Fruit fly (Drosophila melanogaster): ENCODE measurements around the gene pbl.

The pbl gene

DNA sequence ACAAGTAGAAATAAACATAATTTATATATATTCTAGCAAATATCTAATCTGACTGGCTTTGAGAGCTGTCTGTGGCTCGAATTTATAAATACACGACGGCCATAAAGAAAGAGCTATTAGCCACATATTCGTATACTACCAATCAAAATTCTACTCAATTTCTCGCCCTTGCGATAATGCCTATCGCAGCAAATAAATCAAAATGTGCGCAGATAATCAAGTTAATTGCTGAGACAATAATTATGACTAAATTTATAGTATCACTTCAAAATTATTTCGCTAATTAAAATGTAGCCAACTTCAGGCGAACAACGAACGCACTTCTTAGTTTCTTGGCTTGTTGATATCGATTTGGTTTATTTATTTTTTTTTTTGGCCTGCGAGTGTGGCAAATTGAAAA lies 40.1 kb upstream of the pbl start:
- TF ChIP-seq tai (GFP tag; optimal IDR thresholded peaks at IDR 0.05) (no peak), Sp1 (GFP tag; optimal IDR thresholded peaks at IDR 0.05) (peak; percentile 26), CG32264 (GFP tag; optimal IDR thresholded peaks at IDR 0.05) (no peak), GATAd (GFP tag; optimal IDR thresholded peaks at IDR 0.05) (no peak), br (GFP tag; optimal IDR thresholded peaks at IDR 0.05) (no peak), HLH106 (tag; optimal IDR thresholded peaks at IDR 0.05) (no peak), h (GFP tag; optimal IDR thresholded peaks at IDR 0.05) (peak; percentile 52), Vsx2 (GFP tag; optimal IDR thresholded peaks at IDR 0.05; ENCODE audit: partially characterized antibody) (peak; percentile 57), CG9705 (GFP tag; optimal IDR thresholded peaks at IDR 0.05) (no peak), Mio (GFP tag; optimal IDR thresholded peaks at IDR 0.05) (no peak), brk (GFP tag; optimal IDR thresholded peaks at IDR 0.05) (no peak), CrebA (GFP tag; optimal IDR thresholded peaks at IDR 0.05; ENCODE audit: borderline replicate concordance) (peak; percentile 69), dsf (GFP tag; optimal IDR thresholded peaks at IDR 0.05; ENCODE audit: borderline replicate concordance) (no peak), Hr78 (GFP tag; optimal IDR thresholded peaks at IDR 0.05) (no peak), Rel (GFP tag; optimal IDR thresholded peaks at IDR 0.05) (peak; percentile 24), Rel (tag; optimal IDR thresholded peaks at IDR 0.05) (no peak)

DNA sequence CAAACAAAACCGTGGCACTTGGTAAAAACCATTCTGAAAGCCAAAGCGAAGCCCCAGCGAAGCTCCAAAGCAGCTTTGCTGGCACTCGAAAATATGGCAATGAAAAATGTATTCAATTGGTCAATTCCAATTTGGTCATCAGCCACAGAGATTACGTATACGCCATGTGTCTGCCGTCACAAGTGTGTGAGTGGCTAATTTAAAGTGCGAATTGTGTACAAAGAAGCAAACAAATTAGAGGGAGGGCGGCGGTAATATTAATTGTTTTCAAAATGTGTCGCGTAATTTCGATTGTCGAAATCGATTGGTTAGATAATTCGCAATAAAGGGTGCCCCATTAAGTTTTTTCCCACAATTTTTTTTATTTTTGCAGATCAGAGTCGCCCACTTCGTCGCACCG lies 38.0 kb upstream of the pbl start:
- TF ChIP-seq Vsx2 (GFP tag; optimal IDR thresholded peaks at IDR 0.05; ENCODE audit: partially characterized antibody) = peak; percentile 81
- TF ChIP-seq woc (GFP tag; optimal IDR thresholded peaks at IDR 0.05) = no peak

DNA sequence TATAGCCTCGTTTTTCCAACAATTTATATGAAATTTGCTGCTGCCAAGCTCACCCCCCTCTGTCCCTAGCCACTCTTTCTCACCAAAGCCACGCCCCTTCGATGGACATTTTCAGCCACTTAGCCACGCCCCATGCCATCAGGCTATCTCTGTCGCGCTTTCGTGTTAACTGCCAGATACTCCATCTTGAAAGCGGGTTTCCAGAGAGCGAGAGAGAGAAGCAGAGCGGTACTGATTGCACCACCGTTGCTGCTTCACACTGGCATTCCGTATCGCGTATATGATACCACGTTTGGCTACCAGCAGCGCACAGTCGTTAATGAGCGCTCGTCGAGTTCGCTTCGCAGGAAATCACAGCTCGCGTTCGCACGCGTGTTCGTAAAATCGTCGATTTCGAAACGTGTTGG lies 36.1 kb upstream of the pbl start, which contains the start of gene exex:
Gene exex, plus strand, starts transcription at position 307 of the 407 bp plus-strand sequence.
- no peak for TF ChIP-seq br (GFP tag; optimal IDR thresholded peaks at IDR 0.05)
- TF ChIP-seq dsf (GFP tag; optimal IDR thresholded peaks at IDR 0.05; ENCODE audit: borderline replicate concordance) = no peak
- peak; percentile 53 for TF ChIP-seq Vsx2 (GFP tag; optimal IDR thresholded peaks at IDR 0.05; ENCODE audit: partially characterized antibody)
- TF ChIP-seq sage (GFP tag; optimal IDR thresholded peaks at IDR 0.05) = no peak
- no peak for TF ChIP-seq jim (GFP tag; optimal IDR thresholded peaks at IDR 0.05)
- TF ChIP-seq ey (GFP tag; optimal IDR thresholded peaks at IDR 0.05) = no peak
- no peak for TF ChIP-seq dmrt93B (GFP tag; optimal IDR thresholded peaks at IDR 0.05)
- TF ChIP-seq fru (GFP tag; optimal IDR thresholded peaks at IDR 0.05) = peak; percentile 9
- no peak for TF ChIP-seq Hr78 (GFP tag; optimal IDR thresholded peaks at IDR 0.05)
- TF ChIP-seq Abd-B (GFP tag; optimal IDR thresholded peaks at IDR 0.05) = no peak
- no peak for TF ChIP-seq Hr83 (GFP tag; optimal IDR thresholded peaks at IDR 0.05; ENCODE audit: poor library complexity, severe bottlenecking)
- no peak for TF ChIP-seq Mio (GFP tag; optimal IDR thresholded peaks at IDR 0.05)
- no peak for TF ChIP-seq brk (GFP tag; optimal IDR thresholded peaks at IDR 0.05)
- peak; percentile 39 for TF ChIP-seq h (GFP tag; optimal IDR thresholded peaks at IDR 0.05)
- TF ChIP-seq Dif (GFP tag; optimal IDR thresholded peaks at IDR 0.05; ENCODE audit: partially characterized antibody) = peak; percentile 54
- peak in 1 of 2 experiments; percentile 59 for TF ChIP-seq dl (GFP tag; optimal IDR thresholded peaks at IDR 0.05; ENCODE audit: insufficient read depth in 1 of 2, partially characterized antibody in 2 of 2)
- no peak for TF ChIP-seq Jra (GFP tag; optimal IDR thresholded peaks at IDR 0.05)
- no peak for TF ChIP-seq psq (GFP tag; optimal IDR thresholded peaks at IDR 0.05)
- no peak for TF ChIP-seq CG9705 (GFP tag; optimal IDR thresholded peaks at IDR 0.05)

DNA sequence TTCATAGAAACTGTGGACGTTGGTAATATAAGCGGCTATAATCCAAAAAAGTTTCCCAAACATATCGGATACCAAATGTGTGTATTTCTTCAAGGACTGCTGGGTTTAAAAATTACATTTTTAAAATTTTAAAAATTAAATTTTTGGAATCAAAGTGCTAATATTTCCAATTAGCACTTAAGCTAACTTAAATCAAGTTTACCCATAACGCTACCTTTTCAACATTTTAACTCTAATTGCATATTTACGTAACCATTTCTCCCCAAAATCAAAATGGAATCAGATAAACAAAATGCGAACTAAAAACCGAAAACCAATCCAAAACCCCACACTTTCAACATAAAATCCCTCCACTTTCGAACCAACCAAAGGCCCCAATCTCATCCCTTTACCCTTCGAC lies 34.5 kb upstream of the pbl start, which contains the start of gene CG43880:
Gene CG43880, minus strand, starts transcription at position 101 of the 400 bp plus-strand sequence.
- TF ChIP-seq Abd-B (GFP tag; optimal IDR thresholded peaks at IDR 0.05) (no peak), Hr83 (GFP tag; optimal IDR thresholded peaks at IDR 0.05; ENCODE audit: poor library complexity, severe bottlenecking) (no peak), Sp1 (GFP tag; optimal IDR thresholded peaks at IDR 0.05) (no peak), CG9705 (GFP tag; optimal IDR thresholded peaks at IDR 0.05) (no peak), Jra (GFP tag; optimal IDR thresholded peaks at IDR 0.05) (no peak), Vsx2 (GFP tag; optimal IDR thresholded peaks at IDR 0.05; ENCODE audit: partially characterized antibody) (no peak), jim (GFP tag; optimal IDR thresholded peaks at IDR 0.05) (no peak), dsf (GFP tag; optimal IDR thresholded peaks at IDR 0.05; ENCODE audit: borderline replicate concordance) (no peak), Dif (GFP tag; optimal IDR thresholded peaks at IDR 0.05; ENCODE audit: partially characterized antibody) (no peak), pan (optimal IDR thresholded peaks at IDR 0.05) (no peak), CrebA (GFP tag; optimal IDR thresholded peaks at IDR 0.05; ENCODE audit: borderline replicate concordance) (no peak), h (GFP tag; optimal IDR thresholded peaks at IDR 0.05) (no peak), HLH106 (tag; optimal IDR thresholded peaks at IDR 0.05) (no peak), sage (GFP tag; optimal IDR thresholded peaks at IDR 0.05) (no peak), OdsH (GFP tag; optimal IDR thresholded peaks at IDR 0.05) (no peak)

DNA sequence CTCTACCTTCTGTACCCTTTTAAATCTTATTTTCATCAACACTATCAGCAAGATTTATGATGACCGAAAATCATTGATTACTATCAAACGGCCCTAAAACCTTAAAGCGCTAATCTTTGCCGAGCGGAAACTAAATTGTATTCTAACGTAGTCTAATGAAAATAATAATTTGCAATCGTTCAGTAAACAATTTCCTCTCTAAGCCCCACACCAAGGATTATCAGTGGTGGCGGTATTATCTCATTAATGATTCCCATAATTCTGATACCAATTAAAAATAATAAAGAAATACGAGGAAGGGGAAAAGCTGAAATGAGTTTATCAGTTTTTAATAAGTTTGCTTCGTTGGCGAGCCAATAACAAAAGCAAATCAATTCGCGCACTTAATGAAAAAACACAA lies 32.2 kb upstream of the pbl start:
- no peak for TF ChIP-seq Hr78 (GFP tag; optimal IDR thresholded peaks at IDR 0.05)
- no peak for TF ChIP-seq woc (GFP tag; optimal IDR thresholded peaks at IDR 0.05)
- no peak for TF ChIP-seq usp (GFP tag; optimal IDR thresholded peaks at IDR 0.05)
- no peak for TF ChIP-seq dl (GFP tag; optimal IDR thresholded peaks at IDR 0.05; ENCODE audit: insufficient read depth in 1 of 2, partially characterized antibody in 2 of 2)
- TF ChIP-seq ey (GFP tag; optimal IDR thresholded peaks at IDR 0.05) = no peak
- no peak for TF ChIP-seq lola (GFP tag; optimal IDR thresholded peaks at IDR 0.05)
- TF ChIP-seq Vsx2 (GFP tag; optimal IDR thresholded peaks at IDR 0.05; ENCODE audit: partially characterized antibody) = no peak
- no peak for TF ChIP-seq sv (GFP tag; optimal IDR thresholded peaks at IDR 0.05)
- TF ChIP-seq Dfd (GFP tag; optimal IDR thresholded peaks at IDR 0.05) = no peak
- no peak for TF ChIP-seq OdsH (GFP tag; optimal IDR thresholded peaks at IDR 0.05)

Measured in whole organism, wandering third instar larva.